Worm (Caenorhabditis elegans) whole organism, L2 larva: ENCODE results near the gene mct-5.
A peak's percentile ranks its signal among the peaks of the same experiment; 100 is the strongest.

Experiments
- C34F6.9 ChIP-seq: fragments of 150-350 bp; optimal IDR thresholded peaks from 2 replicates; lab custom pipeline; 2014; ENCODE audit warnings: missing biosample characterization, missing genetic modification characterization
- F13H6.1 ChIP-seq: sonication (generic microtip); optimal IDR thresholded peaks from 2 replicates; lab custom pipeline; 2016; ENCODE audit warnings: missing genetic modification characterization, missing compliant biosample characterization
- R02D3.7 ChIP-seq: fragments of 150-350 bp; optimal IDR thresholded peaks from 2 replicates; lab custom pipeline; 2014; ENCODE audit warnings: missing biosample characterization, missing genetic modification characterization
- Y55F3AM.14 ChIP-seq: fragments of 200-800 bp; sonication (Bioruptor generic); optimal IDR thresholded peaks from 2 replicates; lab custom pipeline; 2018; ENCODE audit warnings: mild to moderate bottlenecking, missing genetic modification characterization, missing compliant biosample characterization
- ZK546.5 ChIP-seq: sonication (generic microtip); optimal IDR thresholded peaks from 2 replicates; lab custom pipeline; 2017; ENCODE audit warnings: missing biosample characterization, missing genetic modification characterization
- alr-1 ChIP-seq: fragments of 150-350 bp; optimal IDR thresholded peaks from 2 replicates; lab custom pipeline; 2014; ENCODE audit warnings: missing biosample characterization, missing genetic modification characterization
- aly-2 ChIP-seq: fragments of 150-350 bp; optimal IDR thresholded peaks from 2 replicates; lab custom pipeline; 2014; ENCODE audit warnings: missing biosample characterization, missing genetic modification characterization
- ama-1 ChIP-seq: fragments of 150-350 bp; optimal IDR thresholded peaks from 2 replicates; lab custom pipeline; 2018; ENCODE audit warnings: inconsistent platforms
- blmp-1 ChIP-seq: sonication (generic microtip); optimal IDR thresholded peaks from 2 replicates; lab custom pipeline; 2017; ENCODE audit warnings: missing genetic modification characterization, mild to moderate bottlenecking, missing compliant biosample characterization, antibody characterized with exemption, moderate library complexity; ENCODE audit not compliant: insufficient read depth
- ceh-16 ChIP-seq: fragments of 150-350 bp; optimal IDR thresholded peaks from 2 replicates; lab custom pipeline; 2014; ENCODE audit warnings: missing biosample characterization, missing genetic modification characterization
- ceh-82 ChIP-seq: fragments of 150-350 bp; optimal IDR thresholded peaks from 2 replicates; lab custom pipeline; 2014; ENCODE audit warnings: missing biosample characterization, missing genetic modification characterization
- crh-2 ChIP-seq: sonication (generic microtip); optimal IDR thresholded peaks from 2 replicates; lab custom pipeline; 2017; ENCODE audit warnings: missing biosample characterization, missing genetic modification characterization
- dmd-4 ChIP-seq: sonication (generic microtip); optimal IDR thresholded peaks from 2 replicates; lab custom pipeline; 2017; ENCODE audit warnings: missing biosample characterization, missing genetic modification characterization
- egl-27 ChIP-seq: sonication (generic microtip); optimal IDR thresholded peaks from 3 replicates; lab custom pipeline; 2017; ENCODE audit warnings: missing biosample characterization, missing genetic modification reagents, missing genetic modification characterization
- elt-1 ChIP-seq: fragments of 150-350 bp; optimal IDR thresholded peaks from 2 replicates; lab custom pipeline; 2014; ENCODE audit warnings: missing biosample characterization, missing genetic modification characterization
- fos-1 ChIP-seq: fragments of 150-350 bp; optimal IDR thresholded peaks from 2 replicates; lab custom pipeline; 2014; ENCODE audit warnings: missing biosample characterization, missing genetic modification characterization
- gmeb-1 ChIP-seq: fragments of 150-350 bp; optimal IDR thresholded peaks from 2 replicates; lab custom pipeline; 2014; ENCODE audit warnings: missing biosample characterization, missing genetic modification characterization
- lin-11 ChIP-seq: fragments of 150-350 bp; sonication (generic microtip); optimal IDR thresholded peaks from 2 replicates; lab custom pipeline; 2014; ENCODE audit warnings: missing biosample characterization, missing genetic modification characterization, inconsistent platforms, mixed read lengths
- lin-13 ChIP-seq: fragments of 150-350 bp; optimal IDR thresholded peaks from 2 replicates; lab custom pipeline; 2014; ENCODE audit warnings: missing biosample characterization, missing genetic modification reagents, missing genetic modification characterization
- lin-39 ChIP-seq: fragments of 150-350 bp; optimal IDR thresholded peaks from 2 replicates; lab custom pipeline; 2014; ENCODE audit warnings: missing biosample characterization, missing genetic modification reagents, missing genetic modification characterization
- lsy-2 ChIP-seq, 2 experiments: fragments of 150-350 bp in 1 of 2; sonication (generic microtip) in 1 of 2; optimal IDR thresholded peaks; 2 replicates each; lab custom pipeline; 2014 to 2017; ENCODE audit warnings: missing biosample characterization in 2 of 2, missing genetic modification characterization in 2 of 2
- mab-5 ChIP-seq: fragments of 150-350 bp; optimal IDR thresholded peaks from 2 replicates; lab custom pipeline; 2014; ENCODE audit warnings: missing biosample characterization, missing genetic modification characterization
- mbf-1 ChIP-seq: sonication (generic microtip); optimal IDR thresholded peaks from 2 replicates; lab custom pipeline; 2017; ENCODE audit warnings: missing biosample characterization, missing genetic modification characterization
- mdl-1 ChIP-seq, 2 experiments: fragments of 150-350 bp in 1 of 2; sonication (generic microtip) in 1 of 2; optimal IDR thresholded peaks; 2 replicates each; lab custom pipeline; 2017; ENCODE audit warnings: missing biosample characterization in 2 of 2, missing genetic modification characterization in 2 of 2
- nhr-10 ChIP-seq: sonication (generic microtip); optimal IDR thresholded peaks from 2 replicates; lab custom pipeline; 2017; ENCODE audit warnings: missing biosample characterization, missing genetic modification characterization
- nhr-12 ChIP-seq: fragments of 150-350 bp; optimal IDR thresholded peaks from 2 replicates; lab custom pipeline; 2014; ENCODE audit warnings: missing biosample characterization, missing genetic modification characterization
- nhr-129 ChIP-seq: fragments of 150-350 bp; optimal IDR thresholded peaks from 2 replicates; lab custom pipeline; 2014; ENCODE audit warnings: missing biosample characterization, missing genetic modification characterization
- nhr-21 ChIP-seq: fragments of 150-350 bp; optimal IDR thresholded peaks from 2 replicates; lab custom pipeline; 2014; ENCODE audit warnings: missing biosample characterization, missing genetic modification characterization
- nhr-23 ChIP-seq: fragments of 150-350 bp; optimal IDR thresholded peaks from 2 replicates; lab custom pipeline; 2014; ENCODE audit warnings: missing biosample characterization, missing genetic modification reagents, missing genetic modification characterization
- nhr-237 ChIP-seq: fragments of 150-350 bp; optimal IDR thresholded peaks from 2 replicates; lab custom pipeline; 2014; ENCODE audit warnings: missing biosample characterization, missing genetic modification characterization
- nhr-25 ChIP-seq: fragments of 150-350 bp; sonication (generic microtip); optimal IDR thresholded peaks from 3 replicates; lab custom pipeline; 2014; ENCODE audit warnings: missing biosample characterization, missing genetic modification characterization
- nhr-77 ChIP-seq: fragments of 150-350 bp; optimal IDR thresholded peaks from 2 replicates; lab custom pipeline; 2014; ENCODE audit warnings: missing biosample characterization, missing genetic modification characterization
- peb-1 ChIP-seq: fragments of 150-350 bp; optimal IDR thresholded peaks from 2 replicates; lab custom pipeline; 2014; ENCODE audit warnings: missing biosample characterization, missing genetic modification characterization
- sem-4 ChIP-seq: fragments of 150-350 bp; optimal IDR thresholded peaks from 2 replicates; lab custom pipeline; 2014; ENCODE audit warnings: missing biosample characterization, missing genetic modification reagents, missing genetic modification characterization
- skn-1 ChIP-seq: sonication (generic microtip); optimal IDR thresholded peaks from 2 replicates; lab custom pipeline; 2017; ENCODE audit warnings: missing biosample characterization, missing genetic modification characterization
- sma-3 ChIP-seq: sonication (generic microtip); optimal IDR thresholded peaks from 2 replicates; lab custom pipeline; 2016; ENCODE audit warnings: missing genetic modification reagents, missing genetic modification characterization, missing compliant biosample characterization
- sma-9 ChIP-seq, 2 experiments: fragments of 150-350 bp in 1 of 2; sonication (generic microtip) in 1 of 2; optimal IDR thresholded peaks; 2 replicates each; lab custom pipeline; 2014 to 2016; ENCODE audit warnings: missing genetic modification characterization in 2 of 2, mild to moderate bottlenecking in 1 of 2, missing biosample characterization in 1 of 2, missing compliant biosample characterization in 1 of 2, missing genetic modification reagents in 1 of 2, moderate library complexity in 1 of 2
- snpc-4 ChIP-seq: fragments of 150-350 bp; optimal IDR thresholded peaks from 2 replicates; lab custom pipeline; 2014; ENCODE audit warnings: missing biosample characterization, missing genetic modification characterization
- unc-39 ChIP-seq: fragments of 150-350 bp; optimal IDR thresholded peaks from 2 replicates; lab custom pipeline; 2014; ENCODE audit warnings: missing biosample characterization, missing genetic modification characterization
- unc-55 ChIP-seq: fragments of 150-350 bp; sonication (generic microtip); optimal IDR thresholded peaks from 3 replicates; lab custom pipeline; 2014; ENCODE audit warnings: missing biosample characterization, missing genetic modification reagents, missing genetic modification characterization
- unc-62 ChIP-seq: fragments of 150-350 bp; optimal IDR thresholded peaks from 2 replicates; lab custom pipeline; 2014; ENCODE audit warnings: missing biosample characterization, missing genetic modification reagents, missing genetic modification characterization
- zag-1 ChIP-seq: fragments of 150-350 bp; optimal IDR thresholded peaks from 2 replicates; lab custom pipeline; 2014; ENCODE audit warnings: missing biosample characterization, missing genetic modification characterization
- ztf-11 ChIP-seq: sonication (generic microtip); optimal IDR thresholded peaks from 2 replicates; lab custom pipeline; 2017; ENCODE audit warnings: missing biosample characterization, missing genetic modification characterization
- ztf-4 ChIP-seq: fragments of 150-350 bp; optimal IDR thresholded peaks from 2 replicates; lab custom pipeline; 2014; ENCODE audit warnings: missing biosample characterization, missing genetic modification characterization

Gene mct-5

DNA sequence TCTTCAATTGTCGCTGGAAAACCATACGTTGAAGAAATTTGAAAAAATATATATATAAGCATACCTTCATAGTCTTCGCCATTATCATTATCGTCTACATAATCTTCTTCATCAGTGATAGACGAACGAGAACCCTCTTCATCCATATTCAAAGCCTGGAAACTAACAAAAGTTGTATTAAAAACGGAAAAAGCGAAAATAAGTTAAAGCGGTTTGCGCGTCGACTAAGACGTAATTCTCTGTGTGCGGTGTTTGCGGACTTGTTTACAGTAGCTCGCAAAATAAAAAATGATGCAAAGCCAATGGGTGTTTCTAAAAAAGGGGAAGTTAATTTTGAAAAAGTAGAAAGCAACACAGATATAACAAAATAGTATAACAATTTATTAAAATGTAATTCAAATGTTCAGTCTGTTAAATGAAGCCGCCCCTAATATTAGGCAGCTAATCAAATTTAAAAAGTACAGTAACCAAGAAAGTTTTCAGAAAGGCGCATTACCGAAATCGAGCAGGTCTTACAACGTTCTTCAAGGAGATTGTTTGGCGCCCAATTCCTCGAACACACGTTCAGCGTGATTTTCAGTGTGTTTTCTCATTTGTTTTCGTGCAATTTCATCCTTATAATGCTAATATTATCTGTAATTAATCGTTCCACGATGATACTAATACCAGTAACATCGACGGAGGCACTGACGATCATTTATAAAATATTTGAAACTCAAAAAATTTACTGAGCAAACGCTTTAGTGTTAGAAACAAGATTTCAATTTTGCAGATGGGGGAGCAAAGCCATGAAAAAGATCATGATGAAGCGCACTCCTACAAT, 33.7 kb upstream of the mct-5 start, which contains the start of the genes T07F8.4 and gld-3:
T07F8.4 (minus strand) TSS at position 162 of the 823 bp plus-strand sequence.
gld-3 (plus strand) TSS at position 773 of the 823 bp plus-strand sequence.
- TF ChIP-seq crh-2 = peak; percentile 12
- TF ChIP-seq nhr-129 = peak; percentile 76
- peak; percentile 41 to 96 for TF ChIP-seq lsy-2 (tag; optimal IDR thresholded peaks at IDR 0.05; lab: Kevin White, UChicago)
- TF ChIP-seq fos-1 (tag; lab: Kevin White, UChicago) = peak; percentile 33
- TF ChIP-seq ama-1 = no peak
- peak; percentile 56 for TF ChIP-seq C34F6.9 (tag; lab: Kevin White, UChicago)
- TF ChIP-seq sem-4 (tag; lab: Kevin White, UChicago) = no peak

DNA sequence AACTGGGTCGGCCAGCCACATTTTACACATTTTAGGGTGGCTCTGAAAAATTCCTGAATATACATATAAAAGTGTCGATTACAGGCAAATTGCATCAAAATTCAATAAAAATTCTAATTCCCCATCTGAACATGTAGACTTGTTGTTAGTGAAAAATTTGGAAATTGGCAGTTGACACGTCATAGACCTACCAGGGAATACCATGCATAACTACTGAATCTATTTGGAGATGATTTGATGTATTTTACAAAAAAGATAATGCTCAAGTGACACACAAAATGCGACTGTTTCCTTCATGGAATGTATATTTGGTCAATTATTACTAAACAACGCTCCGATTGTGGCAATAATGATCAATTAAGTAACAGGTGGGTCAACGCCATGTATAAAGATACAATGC, 28.1 kb upstream of the mct-5 start, which contains the start of gene F10E7.1:
F10E7.1 (plus strand) TSS at position 301 of the 400 bp plus-strand sequence.
- TF ChIP-seq nhr-25 = no peak
- TF ChIP-seq Y55F3AM.14 (GFP tag; lab: Kevin White, UChicago) = no peak
- TF ChIP-seq nhr-237 (tag; lab: Kevin White, UChicago) = no peak
- no peak for TF ChIP-seq sem-4 (tag; lab: Kevin White, UChicago)
- no peak for TF ChIP-seq blmp-1 (tag; lab: Kevin White, UChicago)
- TF ChIP-seq nhr-10 (tag; lab: Kevin White, UChicago) = no peak
- TF ChIP-seq mbf-1 (tag; lab: Kevin White, UChicago) = no peak
- TF ChIP-seq ceh-16 (tag; lab: Kevin White, UChicago) = no peak

ce11 chrII:7122661-7123418, 24.4 kb upstream of the mct-5 start, which contains the start of gene F10E7.11:
Gene F10E7.11 (minus strand): TSS chrII:7122892.
- no peak for TF ChIP-seq fos-1 (tag; lab: Kevin White, UChicago)
- TF ChIP-seq egl-27 (tag; lab: Kevin White, UChicago) = no peak
- TF ChIP-seq blmp-1 (tag; lab: Kevin White, UChicago) = no peak
- TF ChIP-seq nhr-77 (tag; lab: Kevin White, UChicago) = no peak
- no peak for TF ChIP-seq sma-3 (GFP tag; lab: Kevin White, UChicago)
- TF ChIP-seq ZK546.5 (tag; lab: Kevin White, UChicago) = no peak
- TF ChIP-seq nhr-21 (tag; lab: Kevin White, UChicago) = no peak
- TF ChIP-seq R02D3.7 (tag; lab: Kevin White, UChicago) = no peak
- no peak for TF ChIP-seq Y55F3AM.14 (GFP tag; lab: Kevin White, UChicago)
- peak; percentile 8 for TF ChIP-seq F13H6.1 (tag; lab: Kevin White, UChicago)
- no peak for TF ChIP-seq zag-1 (tag; lab: Kevin White, UChicago)
- TF ChIP-seq unc-55 (GFP tag; lab: Kevin White, UChicago) = peak; percentile 69
- TF ChIP-seq lin-11 (tag; lab: Kevin White, UChicago) = no peak
- no peak for TF ChIP-seq gmeb-1 (tag; lab: Kevin White, UChicago)
- TF ChIP-seq ceh-82 = no peak
- TF ChIP-seq nhr-10 (tag; lab: Kevin White, UChicago) = no peak
- peak in 1 of 2 experiments; percentile 55 for TF ChIP-seq lsy-2 (tag; optimal IDR thresholded peaks at IDR 0.05; lab: Kevin White, UChicago)
- no peak for TF ChIP-seq ztf-11 (tag; lab: Kevin White, UChicago)
- TF ChIP-seq mab-5 = no peak
- no peak for TF ChIP-seq ztf-4 (tag; lab: Kevin White, UChicago)
- TF ChIP-seq ceh-16 (tag; lab: Kevin White, UChicago) = no peak
- TF ChIP-seq lin-39 (tag; lab: Kevin White, UChicago) = no peak
- no peak for TF ChIP-seq dmd-4 (tag; lab: Kevin White, UChicago)
- TF ChIP-seq lin-13 = no peak
- TF ChIP-seq nhr-12 = no peak
- TF ChIP-seq unc-62 = no peak
- TF ChIP-seq snpc-4 (tag; lab: Kevin White, UChicago) = no peak
- no peak for TF ChIP-seq unc-39
- TF ChIP-seq peb-1 (tag; lab: Kevin White, UChicago) = no peak
- TF ChIP-seq sem-4 (tag; lab: Kevin White, UChicago) = no peak
- peak; percentile 20 for TF ChIP-seq C34F6.9 (tag; lab: Kevin White, UChicago)
- peak; percentile 82 for TF ChIP-seq sma-9 (GFP tag; optimal IDR thresholded peaks at IDR 0.05; lab: Kevin White, UChicago)
- no peak for TF ChIP-seq sma-9 (tag; optimal IDR thresholded peaks at IDR 0.05; lab: Kevin White, UChicago)
- TF ChIP-seq nhr-237 (tag; lab: Kevin White, UChicago) = no peak
- TF ChIP-seq nhr-129 = no peak
- no peak for TF ChIP-seq alr-1 (tag; lab: Kevin White, UChicago)
- no peak for TF ChIP-seq mdl-1 (tag; optimal IDR thresholded peaks at IDR 0.05; lab: Kevin White, UChicago)
- no peak for TF ChIP-seq aly-2 (tag; lab: Kevin White, UChicago)
- no peak for TF ChIP-seq crh-2
- TF ChIP-seq skn-1 (tag; lab: Kevin White, UChicago) = no peak
- TF ChIP-seq nhr-25 = no peak
- no peak for TF ChIP-seq elt-1
- no peak for TF ChIP-seq nhr-23 (tag; lab: Kevin White, UChicago)
- no peak for TF ChIP-seq ama-1
